Worm (Caenorhabditis elegans) whole organism, L1 larva: ENCODE data around the gene metl-18.

Source experiments
- Y116A8C.19 ChIP-seq: sonication (generic microtip); optimal IDR thresholded peaks from 2 replicates; lab custom pipeline; 2016; ENCODE audit warnings: missing compliant biosample characterization, missing genetic modification characterization, borderline replicate concordance
- fkh-10 ChIP-seq: sonication (generic microtip); optimal IDR thresholded peaks from 2 replicates; lab custom pipeline; 2017; ENCODE audit warnings: missing biosample characterization, missing genetic modification reagents, missing genetic modification characterization
- lin-39 ChIP-seq: fragments of 150-350 bp; optimal IDR thresholded peaks from 2 replicates; lab custom pipeline; 2014; ENCODE audit warnings: missing biosample characterization, missing genetic modification reagents, missing genetic modification characterization
- lir-3 ChIP-seq: sonication (generic microtip); optimal IDR thresholded peaks from 2 replicates; lab custom pipeline; 2016; ENCODE audit warnings: mild to moderate bottlenecking, missing genetic modification characterization, moderate library complexity, missing compliant biosample characterization; ENCODE audit not compliant: poor library complexity
- mab-9 ChIP-seq: fragments of 200-800 bp; sonication (Bioruptor generic); IDR thresholded peaks from 2 replicates; pipeline ENCODE4 v1.3.6; 2022; ENCODE audit warnings: missing genetic modification reagents, missing genetic modification characterization, missing compliant biosample characterization
- mdl-1 ChIP-seq, 2 experiments: fragments of 150-350 bp; optimal IDR thresholded peaks; 2 replicates each; lab custom pipeline; 2014 to 2017; ENCODE audit warnings: missing biosample characterization in 2 of 2, missing genetic modification characterization in 2 of 2, inconsistent platforms in 1 of 2
- nhr-12 ChIP-seq: sonication (generic microtip); optimal IDR thresholded peaks from 2 replicates; lab custom pipeline; 2017; ENCODE audit warnings: missing biosample characterization, missing genetic modification characterization
- nhr-47 ChIP-seq: sonication (generic microtip); optimal IDR thresholded peaks from 2 replicates; lab custom pipeline; 2016; ENCODE audit warnings: mild to moderate bottlenecking, missing genetic modification characterization, moderate library complexity, missing compliant biosample characterization
- ztf-11 ChIP-seq, 2 experiments: sonication (generic microtip); optimal IDR thresholded peaks; 2 replicates each; lab custom pipeline; 2016 to 2017; ENCODE audit warnings: missing genetic modification characterization in 2 of 2, missing biosample characterization in 1 of 2, missing compliant biosample characterization in 1 of 2

ce11 chrIII:3404354-3404913 lies 21.1 kb upstream of the metl-18 start, which contains the start of the genes npp-9 and F59A2.5:
- no peak for TF ChIP-seq fkh-10 (GFP tag; lab: Kevin White, UChicago)
- peak; percentile 6 for TF ChIP-seq lin-39 (tag; lab: Kevin White, UChicago)
- no peak for TF ChIP-seq ztf-11 (tag; optimal IDR thresholded peaks at IDR 0.05; lab: Kevin White, UChicago)
- TF ChIP-seq lir-3 (tag; lab: Kevin White, UChicago) = no peak
- TF ChIP-seq mdl-1 (tag; optimal IDR thresholded peaks at IDR 0.05; lab: Kevin White, UChicago) = peak in 1 of 2 experiments; percentile 12
- no peak for TF ChIP-seq nhr-12 (tag; lab: Kevin White, UChicago)
- TF ChIP-seq Y116A8C.19 (tag; lab: Kevin White, UChicago) = no peak
- TF ChIP-seq mab-9 = no peak
- peak; percentile 36 for TF ChIP-seq nhr-47 (tag; lab: Kevin White, UChicago)
